Worm (Caenorhabditis elegans) whole organism, young adult: ENCODE measurements around the gene syx-4.

ENCODE experiments used
- B0019.2 ChIP-seq: fragments of 200-800 bp; sonication (Bioruptor generic); conservative IDR thresholded peaks from 2 replicates; pipeline ENCODE4 v1.3.6; 2022; ENCODE audit warnings: missing genetic modification reagents, missing genetic modification characterization, missing compliant biosample characterization
- B0261.1 ChIP-seq: sonication (generic microtip); optimal IDR thresholded peaks from 2 replicates; lab custom pipeline; 2016; ENCODE audit warnings: mild to moderate bottlenecking, missing genetic modification characterization, moderate library complexity, missing compliant biosample characterization
- D2030.7 ChIP-seq: fragments of 200-800 bp; sonication (Bioruptor generic); IDR thresholded peaks from 2 replicates; pipeline ENCODE4 v1.3.6; 2022; ENCODE audit warnings: missing genetic modification reagents, missing genetic modification characterization, missing compliant biosample characterization
- F10E7.11 ChIP-seq: sonication (generic microtip); optimal IDR thresholded peaks from 2 replicates; lab custom pipeline; 2017; ENCODE audit warnings: mild to moderate bottlenecking, missing genetic modification characterization, moderate library complexity, missing compliant biosample characterization
- F39B2.1 ChIP-seq: fragments of 200-800 bp; sonication (Bioruptor generic); IDR thresholded peaks from 2 replicates; pipeline ENCODE4 v1.3.6; 2022; ENCODE audit warnings: missing genetic modification reagents, missing genetic modification characterization, missing compliant biosample characterization
- F57C9.4 ChIP-seq: sonication (generic microtip); optimal IDR thresholded peaks from 2 replicates; lab custom pipeline; 2017; ENCODE audit warnings: mild to moderate bottlenecking, missing genetic modification characterization, missing compliant biosample characterization
- T07F8.4 ChIP-seq: sonication (generic microtip); optimal IDR thresholded peaks from 2 replicates; lab custom pipeline; 2016; ENCODE audit warnings: mild to moderate bottlenecking, missing genetic modification characterization, moderate library complexity, missing compliant biosample characterization
- Y95B8A.8 ChIP-seq: fragments of 200-800 bp; sonication (Bioruptor generic); IDR thresholded peaks from 2 replicates; pipeline ENCODE4 v1.3.6; 2022; ENCODE audit warnings: missing genetic modification reagents, missing genetic modification characterization, missing compliant biosample characterization
- atf-7 ChIP-seq: sonication (generic microtip); optimal IDR thresholded peaks from 2 replicates; lab custom pipeline; 2017; ENCODE audit warnings: mild to moderate bottlenecking, missing genetic modification characterization, missing compliant biosample characterization
- attf-3 ChIP-seq: fragments of 200-800 bp; sonication (Bioruptor generic); conservative IDR thresholded peaks from 2 replicates; pipeline ENCODE4 v1.3.6; 2022; ENCODE audit warnings: missing genetic modification reagents, missing genetic modification characterization, missing compliant biosample characterization
- attf-5 ChIP-seq: fragments of 200-800 bp; sonication (Bioruptor generic); optimal IDR thresholded peaks from 2 replicates; lab custom pipeline; 2018; ENCODE audit warnings: mild to moderate bottlenecking, missing genetic modification characterization, missing compliant biosample characterization
- bed-1 ChIP-seq: fragments of 200-800 bp; sonication (Bioruptor generic); IDR thresholded peaks from 2 replicates; pipeline ENCODE4 v1.3.6; 2022; ENCODE audit warnings: missing genetic modification reagents, missing genetic modification characterization, missing compliant biosample characterization
- cebp-2 ChIP-seq: fragments of 200-800 bp; sonication (Bioruptor generic); IDR thresholded peaks from 2 replicates; pipeline ENCODE4 v1.3.6; 2022; ENCODE audit warnings: missing genetic modification characterization, missing compliant biosample characterization
- ceh-40 ChIP-seq: fragments of 200-800 bp; sonication (Bioruptor generic); IDR thresholded peaks from 2 replicates; pipeline ENCODE4 v1.3.6; 2022; ENCODE audit warnings: missing genetic modification characterization, missing compliant biosample characterization
- ceh-58 ChIP-seq: fragments of 200-800 bp; sonication (Bioruptor generic); IDR thresholded peaks from 2 replicates; pipeline ENCODE4 v1.3.6; 2022; ENCODE audit warnings: missing genetic modification characterization, missing compliant biosample characterization
- ceh-91 ChIP-seq: fragments of 200-800 bp; sonication (Bioruptor generic); IDR thresholded peaks from 2 replicates; pipeline ENCODE4 v1.3.6; 2022; ENCODE audit warnings: missing genetic modification reagents, missing genetic modification characterization, missing compliant biosample characterization
- chd-7 ChIP-seq: sonication (generic microtip); optimal IDR thresholded peaks from 2 replicates; lab custom pipeline; 2016; ENCODE audit warnings: mild to moderate bottlenecking, missing genetic modification characterization, moderate library complexity, missing compliant biosample characterization
- dpff-1 ChIP-seq: sonication (generic microtip); optimal IDR thresholded peaks from 2 replicates; lab custom pipeline; 2017; ENCODE audit warnings: mild to moderate bottlenecking, missing genetic modification characterization, missing compliant biosample characterization
- hmg-1.2 ChIP-seq: fragments of 200-800 bp; sonication (Bioruptor generic); IDR thresholded peaks from 2 replicates; pipeline ENCODE4 v1.3.6; 2022; ENCODE audit warnings: missing genetic modification reagents, missing genetic modification characterization, missing compliant biosample characterization
- hrde-1 ChIP-seq: sonication (generic microtip); optimal IDR thresholded peaks from 2 replicates; lab custom pipeline; 2016; ENCODE audit warnings: missing genetic modification characterization, mild to moderate bottlenecking, missing compliant biosample characterization, moderate library complexity, missing genotype, missing genetic modification reagents, borderline replicate concordance
- hsf-1 ChIP-seq: fragments of 200-800 bp; sonication (Bioruptor generic); IDR thresholded peaks from 2 replicates; pipeline ENCODE4 v1.3.6; 2022; ENCODE audit warnings: missing genetic modification reagents, missing genetic modification characterization, missing compliant biosample characterization
- lin-26 ChIP-seq: fragments of 200-800 bp; sonication (Bioruptor generic); IDR thresholded peaks from 2 replicates; pipeline ENCODE4 v1.3.6; 2022; ENCODE audit warnings: missing genetic modification reagents, missing genetic modification characterization, missing compliant biosample characterization
- lin-54 ChIP-seq: fragments of 200-800 bp; sonication (Bioruptor generic); optimal IDR thresholded peaks from 2 replicates; lab custom pipeline; 2018; ENCODE audit warnings: mild to moderate bottlenecking, missing genetic modification characterization, missing compliant biosample characterization
- lsl-1 ChIP-seq: fragments of 200-800 bp; sonication (Bioruptor generic); optimal IDR thresholded peaks from 2 replicates; lab custom pipeline; 2018; ENCODE audit warnings: mild to moderate bottlenecking, missing genetic modification characterization, moderate library complexity, missing compliant biosample characterization
- madf-3 ChIP-seq: fragments of 200-800 bp; sonication (Bioruptor generic); IDR thresholded peaks from 2 replicates; pipeline ENCODE4 v1.3.6; 2022; ENCODE audit warnings: missing genetic modification reagents, missing genetic modification characterization, missing compliant biosample characterization
- madf-6 ChIP-seq: fragments of 200-800 bp; sonication (Bioruptor generic); IDR thresholded peaks from 2 replicates; pipeline ENCODE4 v1.3.6; 2022; ENCODE audit warnings: missing genetic modification reagents, missing genetic modification characterization, missing compliant biosample characterization
- nfyb-1 ChIP-seq: fragments of 200-800 bp; sonication (Bioruptor generic); IDR thresholded peaks from 2 replicates; pipeline ENCODE4 v1.3.6; 2022; ENCODE audit warnings: missing genetic modification reagents, missing genetic modification characterization, missing compliant biosample characterization
- nhr-120 ChIP-seq: fragments of 200-800 bp; sonication (Bioruptor generic); IDR thresholded peaks from 2 replicates; pipeline ENCODE4 v1.3.6; 2022; ENCODE audit warnings: missing genetic modification characterization, missing compliant biosample characterization
- nhr-179 ChIP-seq: sonication (generic microtip); optimal IDR thresholded peaks from 2 replicates; lab custom pipeline; 2016; ENCODE audit warnings: mild to moderate bottlenecking, missing genetic modification characterization, missing compliant biosample characterization
- pbrm-1 ChIP-seq: fragments of 200-800 bp; sonication (Bioruptor generic); IDR thresholded peaks from 2 replicates; pipeline ENCODE4 v1.3.6; 2022; ENCODE audit warnings: missing genetic modification reagents, missing genetic modification characterization, missing compliant biosample characterization
- rcor-1 ChIP-seq: fragments of 200-800 bp; sonication (Bioruptor generic); IDR thresholded peaks from 2 replicates; pipeline ENCODE4 v1.3.6; 2022; ENCODE audit warnings: missing genetic modification reagents, missing genetic modification characterization, missing compliant biosample characterization
- rpc-1 ChIP-seq, 2 experiments: fragments of 150-350 bp in 1 of 2; sonication (generic microtip) in 1 of 2; optimal IDR thresholded peaks; 2 replicates each; lab custom pipeline; 2014 to 2018; ENCODE audit warnings: missing biosample characterization in 1 of 2, missing genetic modification characterization in 1 of 2, missing genetic modification reagents in 1 of 2, missing genotype in 1 of 2
- snpc-1.1 ChIP-seq: sonication (generic microtip); optimal IDR thresholded peaks from 2 replicates; lab custom pipeline; 2017; ENCODE audit warnings: missing genetic modification characterization, mild to moderate bottlenecking, missing compliant biosample characterization, antibody characterized with exemption, moderate library complexity, missing genotype, missing genetic modification reagents; ENCODE audit not compliant: insufficient read depth
- tbp1 ChIP-seq: fragments of 200-800 bp; sonication (Bioruptor generic); optimal IDR thresholded peaks from 2 replicates; lab custom pipeline; 2018; ENCODE audit warnings: mild to moderate bottlenecking, missing genetic modification characterization, missing compliant biosample characterization
- tlf-1 ChIP-seq: fragments of 200-800 bp; sonication (Bioruptor generic); optimal IDR thresholded peaks from 2 replicates; lab custom pipeline; 2018; ENCODE audit warnings: mild to moderate bottlenecking, missing genetic modification characterization, missing compliant biosample characterization
- zim-3 ChIP-seq: sonication (generic microtip); optimal IDR thresholded peaks from 2 replicates; lab custom pipeline; 2017; ENCODE audit warnings: mild to moderate bottlenecking, missing genetic modification characterization, moderate library complexity, missing compliant biosample characterization
- ztf-18 ChIP-seq: sonication (generic microtip); optimal IDR thresholded peaks from 2 replicates; lab custom pipeline; 2016; ENCODE audit warnings: missing genotype, mild to moderate bottlenecking, missing genetic modification characterization, missing compliant biosample characterization
- ztf-25 ChIP-seq: fragments of 200-800 bp; sonication (Bioruptor generic); IDR thresholded peaks from 2 replicates; pipeline ENCODE4 v1.3.6; 2022; ENCODE audit warnings: missing genetic modification reagents, missing genetic modification characterization, missing compliant biosample characterization
- ztf-6 ChIP-seq: fragments of 200-800 bp; sonication (Bioruptor generic); IDR thresholded peaks from 2 replicates; pipeline ENCODE4 v1.3.6; 2022; ENCODE audit warnings: missing genetic modification reagents, missing genetic modification characterization, missing compliant biosample characterization

syx-4 gene

DNA sequence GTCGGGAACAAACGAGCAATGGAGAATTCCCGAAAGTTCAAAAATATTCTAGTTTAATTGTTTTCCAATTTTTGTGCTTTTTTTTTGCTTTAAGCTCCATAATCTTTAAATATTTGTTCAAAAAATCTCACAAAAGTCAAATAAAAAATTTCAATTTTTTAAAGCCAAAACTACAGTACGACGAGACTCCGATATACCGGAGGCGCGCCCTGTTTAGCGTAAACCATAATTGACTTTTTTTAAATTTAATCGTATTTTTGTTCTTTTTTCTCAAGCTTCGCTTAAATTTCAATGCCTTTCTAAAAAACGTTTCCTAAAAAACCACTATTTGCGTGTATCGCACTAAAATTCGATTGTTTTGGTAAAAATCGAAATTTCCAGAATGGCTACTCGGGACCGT is at the start of gene syx-4:
Gene syx-4 (plus strand): TSS at position 382 of the 400 bp plus-strand sequence.
- no peak for TF ChIP-seq T07F8.4 (tag; lab: Kevin White, UChicago)
- TF ChIP-seq rcor-1 (GFP tag; lab: Robert Waterston, UW) = no peak
- TF ChIP-seq attf-5 (GFP tag; lab: Kevin White, UChicago) = no peak
- TF ChIP-seq lsl-1 (GFP tag; lab: Kevin White, UChicago) = peak; percentile 25
- no peak for TF ChIP-seq nfyb-1
- no peak for TF ChIP-seq zim-3 (tag; lab: Kevin White, UChicago)
- TF ChIP-seq ztf-18 = no peak
- no peak for TF ChIP-seq Y95B8A.8
- TF ChIP-seq attf-3 (GFP tag; lab: Robert Waterston, UW) = peak; percentile 82
- TF ChIP-seq ceh-91 (GFP tag; lab: Robert Waterston, UW) = no peak
- no peak for TF ChIP-seq chd-7 (tag; lab: Kevin White, UChicago)

DNA sequence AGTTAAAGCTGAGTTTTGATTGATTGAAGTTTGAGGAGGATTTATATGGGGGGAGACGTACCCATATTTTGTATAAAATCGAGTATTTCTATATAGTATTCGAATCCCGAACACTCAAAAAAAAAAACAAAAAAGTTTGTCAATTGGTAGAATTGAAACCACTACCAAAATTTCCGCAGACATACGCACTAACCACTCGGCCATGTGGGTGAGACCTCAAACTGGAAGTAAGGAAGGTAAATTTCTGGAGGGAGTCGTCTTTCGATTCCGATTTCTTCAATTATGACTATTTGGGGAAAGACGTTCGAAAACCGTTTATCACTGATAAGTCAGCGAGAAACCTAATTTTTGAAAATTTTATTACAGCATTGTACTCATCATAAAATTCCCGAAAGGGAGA is 44.5 kb upstream of the syx-4 start:
- peak; percentile 88 for TF ChIP-seq lin-26
- TF ChIP-seq ceh-40 (GFP tag; lab: Robert Waterston, UW) = 0 out of 2 replicates have a peak, but pooled peaks have one; percentile 38
- peak; percentile 86 for TF ChIP-seq tbp1 (GFP tag; lab: Kevin White, UChicago)
- 0 out of 2 replicates have a peak, but pooled peaks have one; percentile 15 for TF ChIP-seq B0019.2
- peak; percentile 70 for TF ChIP-seq hmg-1.2 (GFP tag; lab: Robert Waterston, UW)
- peak; percentile 82; the same call in 1 of the 2 replicates for TF ChIP-seq ztf-25
- TF ChIP-seq pbrm-1 (GFP tag; lab: Robert Waterston, UW) = peak; percentile 25; the same call in 1 of the 2 replicates
- TF ChIP-seq madf-6 (GFP tag; lab: Robert Waterston, UW) = peak; percentile 38; the same call in 1 of the 2 replicates
- peak; percentile 61; the same call in 1 of the 2 replicates for TF ChIP-seq madf-3 (GFP tag; lab: Robert Waterston, UW)
- peak; percentile 49 for TF ChIP-seq rpc-1 (optimal IDR thresholded peaks at IDR 0.05; lab: Kevin White, UChicago)
- peak; percentile 68 for TF ChIP-seq rpc-1 (tag; optimal IDR thresholded peaks at IDR 0.05; lab: Kevin White, UChicago)
- TF ChIP-seq D2030.7 = peak; percentile 41; the same call in 1 of the 2 replicates
- TF ChIP-seq B0261.1 (tag; lab: Kevin White, UChicago) = peak; percentile 59
- 0 out of 2 replicates have a peak, but pooled peaks have one; percentile 76 for TF ChIP-seq cebp-2
- TF ChIP-seq hsf-1 (GFP tag; lab: Robert Waterston, UW) = peak; percentile 68; the same call in 1 of the 2 replicates

DNA sequence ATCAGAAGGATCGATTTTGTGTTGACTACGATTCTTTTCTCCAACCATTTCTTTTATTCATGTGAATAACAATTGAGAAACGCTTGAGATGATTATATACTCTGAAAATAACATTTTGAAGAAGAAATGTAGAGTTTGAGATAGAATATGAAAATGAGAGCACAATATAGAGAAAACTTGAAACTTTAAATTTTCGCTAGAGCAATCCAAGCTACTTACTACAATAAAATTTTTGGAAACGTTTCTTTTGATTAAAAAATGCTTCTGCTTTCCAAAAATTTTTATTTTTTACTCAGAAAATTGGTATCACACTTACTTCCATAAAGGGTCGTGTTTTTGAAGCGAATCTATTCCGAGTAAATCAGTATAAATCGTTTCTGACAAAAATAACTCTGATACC is 36.1 kb upstream of the syx-4 start, which contains the start of gene M116.5:
Gene M116.5 (minus strand): TSS at position 101 of the 400 bp plus-strand sequence.
- TF ChIP-seq bed-1 (GFP tag; lab: Robert Waterston, UW) = no peak
- TF ChIP-seq F57C9.4 (tag; lab: Kevin White, UChicago) = no peak
- no peak for TF ChIP-seq nhr-120 (GFP tag; lab: Robert Waterston, UW)
- no peak for TF ChIP-seq nhr-179 (tag; lab: Kevin White, UChicago)
- TF ChIP-seq atf-7 = no peak
- no peak for TF ChIP-seq snpc-1.1 (tag; lab: Kevin White, UChicago)
- no peak for TF ChIP-seq F39B2.1 (GFP tag; lab: Robert Waterston, UW)
- TF ChIP-seq ceh-58 (GFP tag; lab: Robert Waterston, UW) = no peak
- TF ChIP-seq T07F8.4 (tag; lab: Kevin White, UChicago) = no peak
- no peak for TF ChIP-seq hrde-1 (tag; lab: Kevin White, UChicago)
- no peak for TF ChIP-seq pbrm-1 (GFP tag; lab: Robert Waterston, UW)
- TF ChIP-seq attf-5 (GFP tag; lab: Kevin White, UChicago) = no peak
- no peak for TF ChIP-seq Y95B8A.8
- no peak for TF ChIP-seq tlf-1
- TF ChIP-seq lin-54 (GFP tag; lab: Kevin White, UChicago) = no peak
- TF ChIP-seq dpff-1 (tag; lab: Kevin White, UChicago) = no peak
- TF ChIP-seq F10E7.11 = no peak
- no peak for TF ChIP-seq madf-3 (GFP tag; lab: Robert Waterston, UW)
- TF ChIP-seq ztf-6 (GFP tag; lab: Robert Waterston, UW) = no peak
